Worm (Caenorhabditis elegans) whole organism, young adult: ENCODE data around the gene F53F4.12.

Source experiments
- F39B2.1 ChIP-seq: fragments of 200-800 bp; sonication (Bioruptor generic); IDR thresholded peaks from 2 replicates; pipeline ENCODE4 v1.3.6; 2022; ENCODE audit warnings: missing genetic modification reagents, missing genetic modification characterization, missing compliant biosample characterization
- F49E8.2 ChIP-seq: sonication (generic microtip); optimal IDR thresholded peaks from 3 replicates; lab custom pipeline; 2017; ENCODE audit warnings: missing genetic modification characterization, mild to moderate bottlenecking, missing compliant biosample characterization, antibody characterized with exemption, moderate library complexity; ENCODE audit not compliant: insufficient read depth
- atf-7 ChIP-seq: sonication (generic microtip); optimal IDR thresholded peaks from 2 replicates; lab custom pipeline; 2017; ENCODE audit warnings: mild to moderate bottlenecking, missing genetic modification characterization, missing compliant biosample characterization
- ets-4 ChIP-seq: fragments of 200-800 bp; sonication (Bioruptor generic); optimal IDR thresholded peaks from 2 replicates; lab custom pipeline; 2018; ENCODE audit warnings: mild to moderate bottlenecking, missing genetic modification characterization, missing compliant biosample characterization
- hsf-1 ChIP-seq: fragments of 200-800 bp; sonication (Bioruptor generic); IDR thresholded peaks from 2 replicates; pipeline ENCODE4 v1.3.6; 2022; ENCODE audit warnings: missing genetic modification reagents, missing genetic modification characterization, missing compliant biosample characterization
- let-526 ChIP-seq: fragments of 200-800 bp; sonication (Bioruptor generic); IDR thresholded peaks from 2 replicates; pipeline ENCODE4 v1.3.6; 2022; ENCODE audit warnings: missing genetic modification reagents, missing genetic modification characterization, missing compliant biosample characterization
- nhr-90 ChIP-seq: sonication (generic microtip); optimal IDR thresholded peaks from 2 replicates; lab custom pipeline; 2016; ENCODE audit warnings: missing genotype, mild to moderate bottlenecking, missing genetic modification characterization, missing compliant biosample characterization
- snpc-4 ChIP-seq, 5 experiments: fragments of 150-350 bp in 1 of 5; sonication (generic microtip) in 4 of 5; optimal IDR thresholded peaks; 2 replicates each; lab custom pipeline; 2014 to 2018; ENCODE audit warnings: missing genetic modification characterization in 5 of 5, missing biosample characterization in 3 of 5, antibody characterized with exemption in 2 of 5, mild to moderate bottlenecking in 2 of 5, missing compliant biosample characterization in 2 of 5, missing genotype in 2 of 5, moderate library complexity in 2 of 5, missing genetic modification reagents in 1 of 5
- unc-62 ChIP-seq: fragments of 150-350 bp; optimal IDR thresholded peaks from 2 replicates; lab custom pipeline; 2014; ENCODE audit warnings: missing biosample characterization, missing genetic modification reagents, missing genetic modification characterization

DNA sequence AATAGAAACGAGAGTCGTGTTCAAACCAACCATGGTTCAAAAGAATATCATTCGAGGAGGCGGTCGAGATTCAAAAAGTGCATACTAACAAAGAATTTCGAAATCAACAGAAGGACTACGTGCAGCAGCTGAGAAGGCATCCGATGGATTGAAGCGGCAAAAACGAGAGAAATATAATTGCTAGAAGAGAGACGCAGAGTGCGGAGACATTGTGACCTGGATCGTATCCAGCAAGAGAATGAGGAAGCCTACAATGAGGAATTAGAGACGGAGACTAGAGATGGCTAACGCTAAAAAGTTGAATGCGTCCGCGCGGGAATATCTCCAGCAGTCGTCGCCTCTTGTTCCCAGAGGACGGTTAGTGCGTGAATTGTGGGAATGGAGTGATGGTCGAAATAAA lies 16.0 kb upstream of the F53F4.12 start:
- TF ChIP-seq F49E8.2 = no peak
- no peak for TF ChIP-seq F39B2.1 (GFP tag; lab: Robert Waterston, UW)
- no peak for TF ChIP-seq let-526 (GFP tag; lab: Robert Waterston, UW)
- no peak for TF ChIP-seq nhr-90
- no peak for TF ChIP-seq atf-7 (tag; lab: Kevin White, UChicago)
- no peak for TF ChIP-seq unc-62 (GFP tag; lab: Kevin White, UChicago)
- no peak for TF ChIP-seq snpc-4 (GFP tag; optimal IDR thresholded peaks at IDR 0.05; lab: Kevin White, UChicago)
- no peak for TF ChIP-seq snpc-4 (tag; optimal IDR thresholded peaks at IDR 0.05; lab: Kevin White, UChicago)
- TF ChIP-seq hsf-1 (GFP tag; lab: Robert Waterston, UW) = no peak
- TF ChIP-seq ets-4 (GFP tag; lab: Kevin White, UChicago) = no peak
